Fruit fly (Drosophila melanogaster): ENCODE measurements around the gene mex1.

mex1 gene

DNA sequence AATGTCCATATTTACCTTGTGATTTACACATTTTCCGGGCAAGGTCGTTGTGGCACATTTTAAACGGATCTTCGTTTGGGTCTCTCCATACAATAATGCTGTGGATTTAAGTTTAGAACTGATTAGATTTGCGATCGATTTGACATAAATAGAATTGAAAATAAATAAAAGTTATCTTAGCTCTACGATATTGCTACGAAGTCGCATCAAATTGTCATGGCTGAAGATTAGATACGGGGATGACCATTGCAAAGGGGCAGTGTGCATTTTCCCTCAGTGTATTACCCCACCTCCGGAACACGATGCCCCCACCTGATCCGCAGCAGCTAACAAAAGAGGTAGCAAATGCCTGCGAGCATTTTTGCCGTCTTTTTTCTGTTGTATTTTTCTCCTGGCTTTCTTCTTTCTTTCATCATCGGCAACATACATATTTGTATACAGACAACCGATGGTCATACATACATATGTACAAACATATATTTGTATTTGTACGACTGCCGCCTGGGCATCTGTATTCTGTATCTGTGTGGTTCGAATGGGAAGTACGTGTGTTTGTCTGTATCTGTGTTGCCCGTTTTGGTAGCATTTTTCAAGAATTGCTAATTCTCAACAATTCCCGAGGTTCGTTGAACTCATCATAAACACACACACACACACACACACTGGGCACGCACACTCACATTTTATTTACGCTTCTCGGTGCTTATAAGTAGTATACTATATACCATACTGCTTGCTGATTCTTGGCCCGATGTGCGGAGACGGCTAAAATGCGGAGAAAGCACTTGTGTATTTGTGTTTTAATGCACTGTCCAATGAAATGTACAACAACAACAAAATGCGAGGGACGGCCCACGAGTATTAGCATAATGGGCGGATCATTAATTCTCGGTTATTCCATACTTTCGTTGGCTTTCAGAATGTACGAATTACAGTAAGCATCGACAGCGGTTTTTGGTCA is 25.3 kb upstream of the mex1 start (continued):
- TF ChIP-seq Sry-β (GFP tag; optimal IDR thresholded peaks at IDR 0.05) (no peak), Lim3 (GFP tag; IDR thresholded peaks at IDR 0.05) (no peak), CG12769 (tag; optimal IDR thresholded peaks at IDR 0.05) (no peak), Taf1 (GFP tag; IDR thresholded peaks at IDR 0.05) (no peak), al (GFP tag; IDR thresholded peaks at IDR 0.05) (no peak), ara (GFP tag; IDR thresholded peaks at IDR 0.05) (peak; percentile 19; the same call in 1 of the 2 replicates), Stat92E (GFP tag; optimal IDR thresholded peaks at IDR 0.05) (peak in 1 of 3 experiments; percentile 24), Poxn (GFP tag; IDR thresholded peaks at IDR 0.05) (no peak), CG11504 (tag; optimal IDR thresholded peaks at IDR 0.05) (peak; percentile 21), CG11247 (GFP tag; IDR thresholded peaks at IDR 0.05) (no peak), ase (GFP tag; IDR thresholded peaks at IDR 0.05) (0 out of 3 replicates have a peak, but pooled peaks have one; percentile 26), ems (GFP tag; optimal IDR thresholded peaks at IDR 0.05) (no peak), Gug (GFP tag; IDR thresholded peaks at IDR 0.05) (peak; percentile 16; the same call in 1 of the 4 replicates), CG14710 (tag; optimal IDR thresholded peaks at IDR 0.05) (peak; percentile 6), lab (GFP tag; optimal IDR thresholded peaks at IDR 0.05) (peak; percentile 12), CG10543 (GFP tag; optimal IDR thresholded peaks at IDR 0.05) (no peak), Med (GFP tag) (peak; percentile 3), klu (GFP tag; IDR thresholded peaks at IDR 0.05) (no peak), her (GFP tag; optimal IDR thresholded peaks at IDR 0.05) (no peak), wor (GFP tag; IDR thresholded peaks at IDR 0.05) (no peak), zf30C (GFP tag; optimal IDR thresholded peaks at IDR 0.05) (peak; percentile 45), CHES-1-like (GFP tag; optimal IDR thresholded peaks at IDR 0.05) (no peak), CG3407 (GFP tag; optimal IDR thresholded peaks at IDR 0.05) (no peak), CG18262 (tag; optimal IDR thresholded peaks at IDR 0.05) (peak; percentile 41), zfh1 (GFP tag; IDR thresholded peaks at IDR 0.05) (no peak), CG6683 (GFP tag; optimal IDR thresholded peaks at IDR 0.05) (no peak), D (optimal IDR thresholded peaks at IDR 0.05) (no peak), D (GFP tag; optimal IDR thresholded peaks at IDR 0.05) (peak; percentile 33), prd (optimal IDR thresholded peaks at IDR 0.05) (no peak), prd (GFP tag; IDR thresholded peaks at IDR 0.05) (peak; percentile 28; the same call in 1 of the 3 replicates), Xrp1 (GFP tag; IDR thresholded peaks at IDR 0.05) (peak; percentile 35), CG15601 (tag; optimal IDR thresholded peaks at IDR 0.05) (peak; percentile 6), gem (tag; optimal IDR thresholded peaks at IDR 0.05) (peak; percentile 4), cg (GFP tag; optimal IDR thresholded peaks at IDR 0.05) (peak; percentile 88), CG1603 (tag; optimal IDR thresholded peaks at IDR 0.05) (peak; percentile 31), ci (GFP tag; IDR thresholded peaks at IDR 0.05) (peak; percentile 46; the same call in 1 of the 3 replicates), pros (GFP tag; optimal IDR thresholded peaks at IDR 0.05) (peak; percentile 12), Dll (GFP tag; IDR thresholded peaks at IDR 0.05; ENCODE audit: partially characterized antibody) (no peak), CG10209 (GFP tag; optimal IDR thresholded peaks at IDR 0.05) (no peak), dan (GFP tag; IDR thresholded peaks at IDR 0.05) (no peak), CG1529 (GFP tag; optimal IDR thresholded peaks at IDR 0.05) (no peak), dmrt11E (tag; optimal IDR thresholded peaks at IDR 0.05) (no peak), pfk (GFP tag; optimal IDR thresholded peaks at IDR 0.05) (no peak), so (GFP tag; IDR thresholded peaks at IDR 0.05) (no peak), CG10366 (GFP tag; IDR thresholded peaks at IDR 0.05) (no peak), CG14050 (GFP tag; IDR thresholded peaks at IDR 0.05) (no peak), CG13123 (GFP tag; optimal IDR thresholded peaks at IDR 0.05) (no peak), CG18764 (GFP tag; optimal IDR thresholded peaks at IDR 0.05) (no peak), Drgx (GFP tag; IDR thresholded peaks at IDR 0.05) (no peak)

All from whole organism, embryonic.